Worm (Caenorhabditis elegans) whole organism, L4 larva: Measurements from ENCODE around the gene dmsr-7.
A peak's percentile ranks its signal among the peaks of the same experiment; 100 is the strongest.

Experiments used
- D1046.2 ChIP-seq: fragments of 200-800 bp; sonication (Bioruptor generic); IDR thresholded peaks from 2 replicates; pipeline ENCODE4 v1.3.6; 2022; ENCODE audit warnings: missing genetic modification characterization, missing compliant biosample characterization
- F10B5.3 ChIP-seq: sonication (generic microtip); optimal IDR thresholded peaks from 2 replicates; lab custom pipeline; 2016; ENCODE audit warnings: mild to moderate bottlenecking, missing genetic modification characterization, missing compliant biosample characterization
- Y5F2A.4 ChIP-seq: fragments of 200-800 bp; sonication (Bioruptor generic); optimal IDR thresholded peaks from 2 replicates; lab custom pipeline; 2018; ENCODE audit warnings: mild to moderate bottlenecking, missing genetic modification characterization, missing compliant biosample characterization
- ZK546.5 ChIP-seq, 2 experiments: sonication (generic microtip); optimal IDR thresholded peaks; 2 replicates each; lab custom pipeline; 2017; ENCODE audit warnings: missing biosample characterization in 2 of 2, missing genetic modification characterization in 2 of 2
- aha-1 ChIP-seq: fragments of 150-350 bp; peaks from one replicate; lab custom pipeline; 2014; ENCODE audit warnings: missing biosample characterization, missing genetic modification characterization
- attf-4 ChIP-seq: sonication (generic microtip); optimal IDR thresholded peaks from 3 replicates; lab custom pipeline; 2017; ENCODE audit warnings: missing biosample characterization, missing genetic modification characterization
- ceh-20 ChIP-seq: fragments of 200-800 bp; sonication (Bioruptor generic); IDR thresholded peaks from 2 replicates; pipeline ENCODE4 v1.3.6; 2022; ENCODE audit warnings: missing genetic modification reagents, missing genetic modification characterization, missing compliant biosample characterization
- ceh-44 ChIP-seq: fragments of 200-800 bp; sonication (Bioruptor generic); IDR thresholded peaks from 2 replicates; pipeline ENCODE4 v1.3.6; 2022; ENCODE audit warnings: missing genetic modification reagents, missing genetic modification characterization, missing compliant biosample characterization
- ceh-62 ChIP-seq: sonication (generic microtip); optimal IDR thresholded peaks from 2 replicates; lab custom pipeline; 2017; ENCODE audit warnings: missing biosample characterization, missing genetic modification characterization
- ceh-82 ChIP-seq: sonication (generic microtip); optimal IDR thresholded peaks from 2 replicates; lab custom pipeline; 2017; ENCODE audit warnings: missing biosample characterization, missing genetic modification characterization
- ces-1 ChIP-seq: fragments of 150-350 bp; sonication (generic microtip); optimal IDR thresholded peaks from 4 replicates; lab custom pipeline; 2014; ENCODE audit warnings: missing biosample characterization, missing genetic modification reagents, missing genetic modification characterization
- cey-2 ChIP-seq: sonication (generic microtip); optimal IDR thresholded peaks from 3 replicates; lab custom pipeline; 2017; ENCODE audit warnings: missing genetic modification characterization, mild to moderate bottlenecking, missing compliant biosample characterization, antibody characterized with exemption, borderline replicate concordance; ENCODE audit not compliant: insufficient read depth
- ctbp-1 ChIP-seq: fragments of 200-800 bp; sonication (Bioruptor generic); IDR thresholded peaks from 2 replicates; pipeline ENCODE4 v1.3.6; 2022; ENCODE audit warnings: missing genetic modification reagents, missing genetic modification characterization, missing compliant biosample characterization
- daf-19 ChIP-seq: fragments of 200-800 bp; sonication (Bioruptor generic); conservative IDR thresholded peaks from 2 replicates; pipeline ENCODE4 v1.3.6; 2022; ENCODE audit warnings: missing genetic modification characterization, missing compliant biosample characterization
- dmd-6 ChIP-seq: fragments of 200-800 bp; sonication (Bioruptor generic); IDR thresholded peaks from 2 replicates; pipeline ENCODE4 v1.3.6; 2022; ENCODE audit warnings: missing genetic modification reagents, missing genetic modification characterization, missing compliant biosample characterization
- dmd-8 ChIP-seq: fragments of 200-800 bp; sonication (Bioruptor generic); IDR thresholded peaks from 2 replicates; pipeline ENCODE4 v1.3.6; 2022; ENCODE audit warnings: missing genetic modification characterization, missing compliant biosample characterization
- dpl-1 ChIP-seq: fragments of 150-350 bp; optimal IDR thresholded peaks from 2 replicates; lab custom pipeline; 2014; ENCODE audit warnings: missing biosample characterization, missing genetic modification reagents, missing genetic modification characterization
- dve-1 ChIP-seq: sonication (generic microtip); optimal IDR thresholded peaks from 2 replicates; lab custom pipeline; 2017; ENCODE audit warnings: antibody characterized with exemption, mild to moderate bottlenecking, missing genetic modification characterization, missing compliant biosample characterization; ENCODE audit not compliant: insufficient read depth
- fkh-10 ChIP-seq: fragments of 150-350 bp; optimal IDR thresholded peaks from 2 replicates; lab custom pipeline; 2014; ENCODE audit warnings: missing biosample characterization, missing genetic modification reagents, missing genetic modification characterization
- gei-8 ChIP-seq: fragments of 200-800 bp; sonication (Bioruptor generic); optimal IDR thresholded peaks from 2 replicates; lab custom pipeline; 2018; ENCODE audit warnings: mild to moderate bottlenecking, missing genetic modification characterization, missing compliant biosample characterization
- hlh-11 ChIP-seq: fragments of 200-800 bp; sonication (Bioruptor generic); optimal IDR thresholded peaks from 2 replicates; lab custom pipeline; 2018; ENCODE audit warnings: mild to moderate bottlenecking, missing genetic modification characterization, missing compliant biosample characterization
- hmg-1.1 ChIP-seq: fragments of 200-800 bp; sonication (Bioruptor generic); IDR thresholded peaks from 2 replicates; pipeline ENCODE4 v1.3.6; 2022; ENCODE audit warnings: missing genetic modification reagents, missing genetic modification characterization, missing compliant biosample characterization
- lin-1 ChIP-seq: fragments of 200-800 bp; sonication (Bioruptor generic); IDR thresholded peaks from 2 replicates; pipeline ENCODE4 v1.3.6; 2022; ENCODE audit warnings: missing genetic modification reagents, missing genetic modification characterization, missing compliant biosample characterization
- lin-29 ChIP-seq: fragments of 200-800 bp; sonication (Bioruptor generic); IDR thresholded peaks from 2 replicates; pipeline ENCODE4 v1.3.6; 2022; ENCODE audit warnings: missing genetic modification reagents, missing genetic modification characterization, missing compliant biosample characterization
- lir-3 ChIP-seq: sonication (generic microtip); optimal IDR thresholded peaks from 2 replicates; lab custom pipeline; 2016; ENCODE audit warnings: mild to moderate bottlenecking, missing genetic modification characterization, missing compliant biosample characterization
- madf-5 ChIP-seq, 2 experiments: fragments of 200-800 bp; sonication (Bioruptor generic); IDR thresholded peaks; 2 replicates each; pipeline ENCODE4 v1.3.6; 2022; ENCODE audit warnings: missing compliant biosample characterization in 2 of 2, missing genetic modification characterization in 2 of 2
- mdl-1 ChIP-seq, 2 experiments: fragments of 150-350 bp in 1 of 2; sonication (generic microtip) in 1 of 2; optimal IDR thresholded peaks; 2 replicates each; lab custom pipeline; 2014 to 2017; ENCODE audit warnings: missing biosample characterization in 2 of 2, missing genetic modification characterization in 2 of 2
- mdt-29 ChIP-seq: fragments of 200-800 bp; sonication (Bioruptor generic); IDR thresholded peaks from 2 replicates; pipeline ENCODE4 v1.3.6; 2022; ENCODE audit warnings: missing genetic modification reagents, missing genetic modification characterization, missing compliant biosample characterization
- mes-2 ChIP-seq: sonication (generic microtip); optimal IDR thresholded peaks from 2 replicates; lab custom pipeline; 2016; ENCODE audit warnings: missing genotype, mild to moderate bottlenecking, missing genetic modification characterization, missing compliant biosample characterization; ENCODE audit not compliant: poor library complexity, severe bottlenecking
- mxl-2 ChIP-seq: fragments of 200-800 bp; sonication (Bioruptor generic); conservative IDR thresholded peaks from 2 replicates; pipeline ENCODE4 v1.3.6; 2022; ENCODE audit warnings: missing genetic modification reagents, missing genetic modification characterization, missing compliant biosample characterization
- mxl-3 ChIP-seq: fragments of 200-800 bp; sonication (Bioruptor generic); optimal IDR thresholded peaks from 2 replicates; lab custom pipeline; 2018; ENCODE audit warnings: mild to moderate bottlenecking, missing genetic modification characterization, missing compliant biosample characterization
- nhr-102 ChIP-seq: sonication (generic microtip); optimal IDR thresholded peaks from 2 replicates; lab custom pipeline; 2016; ENCODE audit warnings: mild to moderate bottlenecking, missing genetic modification characterization, moderate library complexity, missing compliant biosample characterization
- nhr-11 ChIP-seq: fragments of 150-350 bp; optimal IDR thresholded peaks from 2 replicates; lab custom pipeline; 2014; ENCODE audit warnings: missing biosample characterization, missing genetic modification characterization
- nhr-28 ChIP-seq: fragments of 150-350 bp; optimal IDR thresholded peaks from 2 replicates; lab custom pipeline; 2014; ENCODE audit warnings: missing biosample characterization, missing genetic modification characterization
- nhr-48 ChIP-seq: sonication (generic microtip); optimal IDR thresholded peaks from 2 replicates; lab custom pipeline; 2016; ENCODE audit warnings: mild to moderate bottlenecking, missing genetic modification characterization, missing compliant biosample characterization
- nhr-76 ChIP-seq: fragments of 150-350 bp; optimal IDR thresholded peaks from 2 replicates; lab custom pipeline; 2014; ENCODE audit warnings: missing biosample characterization, missing genetic modification characterization
- rbr-2 ChIP-seq: sonication (generic microtip); optimal IDR thresholded peaks from 2 replicates; lab custom pipeline; 2016; ENCODE audit warnings: missing genotype, missing genetic modification characterization, missing compliant biosample characterization
- tag-97 ChIP-seq: fragments of 200-800 bp; sonication (Bioruptor generic); IDR thresholded peaks from 2 replicates; pipeline ENCODE4 v1.3.6; 2022; ENCODE audit warnings: missing genetic modification characterization, missing compliant biosample characterization
- tra-1 ChIP-seq: fragments of 200-800 bp; sonication (Bioruptor generic); IDR thresholded peaks from 2 replicates; pipeline ENCODE4 v1.3.6; 2022; ENCODE audit warnings: missing genetic modification reagents, missing genetic modification characterization, missing compliant biosample characterization
- unc-62 ChIP-seq, 3 experiments: fragments of 150-350 bp in 1 of 3; sonication (generic microtip); optimal IDR thresholded peaks in 2 of 3; peaks in 1 of 3; 1 replicate in 1 of 3; 2 replicates in 2 of 3; lab custom pipeline; 2014 to 2017; ENCODE audit warnings: missing biosample characterization in 3 of 3, missing genetic modification characterization in 3 of 3, missing genetic modification reagents in 3 of 3, missing genotype in 1 of 3
- vab-7 ChIP-seq: fragments of 200-800 bp; sonication (Bioruptor generic); IDR thresholded peaks from 2 replicates; pipeline ENCODE4 v1.3.6; 2022; ENCODE audit warnings: missing genetic modification reagents, missing genetic modification characterization, missing compliant biosample characterization
- zfp-3 ChIP-seq: fragments of 200-800 bp; sonication (Bioruptor generic); conservative IDR thresholded peaks from 2 replicates; pipeline ENCODE4 v1.3.6; 2022; ENCODE audit warnings: missing genetic modification reagents, missing genetic modification characterization, missing compliant biosample characterization

dmsr-7 gene

ce11 chrV:5408921-5409320 lies 3.8 kb downstream of the dmsr-7 start:
- TF ChIP-seq dve-1 (no peak), tag-97 (no peak), tra-1 (GFP tag; lab: Robert Waterston, UW) (no peak), zfp-3 (no peak), aha-1 (no peak), ces-1 (GFP tag; lab: Kevin White, UChicago) (no peak), mxl-2 (GFP tag; lab: Robert Waterston, UW) (no peak), lir-3 (no peak), ceh-20 (peak; percentile 64; the same call in 1 of the 2 replicates), ceh-44 (GFP tag; lab: Robert Waterston, UW) (no peak), Y5F2A.4 (GFP tag; lab: Kevin White, UChicago) (no peak), vab-7 (GFP tag; lab: Robert Waterston, UW) (no peak), nhr-102 (tag; lab: Kevin White, UChicago) (no peak), nhr-76 (tag; lab: Kevin White, UChicago) (no peak), unc-62 (GFP tag; optimal IDR thresholded peaks at IDR 0.05 in 1 of 2; lab: Kevin White, UChicago) (peak in 1 of 2 experiments; percentile 99), unc-62 (tag; optimal IDR thresholded peaks at IDR 0.05; lab: Kevin White, UChicago) (no peak), ceh-62 (tag; lab: Kevin White, UChicago) (no peak)

ce11 chrV:5410679-5411078 lies 5.5 kb downstream of the dmsr-7 start, which contains the start of gene F08F3.4:
Gene F08F3.4 (plus strand): TSS chrV:5410955.
- TF ChIP-seq tra-1 (GFP tag; lab: Robert Waterston, UW): peak; percentile 28; the same call in 1 of the 2 replicates
- TF ChIP-seq lin-1 (GFP tag; lab: Robert Waterston, UW): 0 out of 2 replicates have a peak, but pooled peaks have one; percentile 26
- TF ChIP-seq nhr-28 (tag; lab: Kevin White, UChicago): peak; percentile 30
- TF ChIP-seq hlh-11 (tag; lab: Kevin White, UChicago): peak; percentile 80
- peak; percentile 55 for TF ChIP-seq gei-8 (GFP tag; lab: Kevin White, UChicago)
- TF ChIP-seq dmd-6 (GFP tag; lab: Robert Waterston, UW): peak; percentile 67
- 0 out of 2 replicates have a peak, but pooled peaks have one; percentile 26 for TF ChIP-seq ctbp-1 (GFP tag; lab: Robert Waterston, UW)
- TF ChIP-seq nhr-11: no peak
- no peak for TF ChIP-seq Y5F2A.4 (GFP tag; lab: Kevin White, UChicago)
- TF ChIP-seq ceh-20: 0 out of 2 replicates have a peak, but pooled peaks have one; percentile 38
- peak; percentile 96 for TF ChIP-seq mxl-3 (GFP tag; lab: Kevin White, UChicago)
- TF ChIP-seq nhr-48 (tag; lab: Kevin White, UChicago): peak; percentile 80
- TF ChIP-seq mdl-1 (tag; optimal IDR thresholded peaks at IDR 0.05; lab: Kevin White, UChicago): peak in 1 of 2 experiments; percentile 43
- no peak for TF ChIP-seq F10B5.3 (tag; lab: Kevin White, UChicago)

ce11 chrV:5412808-5413405 lies 7.8 kb downstream of the dmsr-7 start, which contains the start of gene F08F3.10:
Gene F08F3.10 (plus strand): TSS chrV:5413355.
- TF ChIP-seq mdl-1 (tag; optimal IDR thresholded peaks at IDR 0.05; lab: Kevin White, UChicago) (peak in 1 of 2 experiments; percentile 22), dmd-6 (GFP tag; lab: Robert Waterston, UW) (peak; percentile 65), ceh-82 (tag; lab: Kevin White, UChicago) (no peak), rbr-2 (tag; lab: Kevin White, UChicago) (no peak), aha-1 (peak; percentile 83), nhr-28 (tag; lab: Kevin White, UChicago) (peak; percentile 31), nhr-48 (tag; lab: Kevin White, UChicago) (peak; percentile 62), cey-2 (tag; lab: Kevin White, UChicago) (no peak), mxl-2 (GFP tag; lab: Robert Waterston, UW) (no peak), dpl-1 (GFP tag; lab: Kevin White, UChicago) (no peak)

ce11 chrV:5419915-5420314 lies 14.8 kb downstream of the dmsr-7 start, which contains the start of gene F08F3.6:
Gene F08F3.6 (minus strand): TSS chrV:5420067.
- TF ChIP-seq tra-1 (GFP tag; lab: Robert Waterston, UW) (no peak), lir-3 (no peak), ZK546.5 (tag; optimal IDR thresholded peaks at IDR 0.05; lab: Kevin White, UChicago) (no peak), fkh-10 (GFP tag; lab: Kevin White, UChicago) (no peak), daf-19 (GFP tag; lab: Robert Waterston, UW) (no peak), attf-4 (no peak), mdl-1 (tag; optimal IDR thresholded peaks at IDR 0.05; lab: Kevin White, UChicago) (no peak), hmg-1.1 (GFP tag; lab: Robert Waterston, UW) (no peak), cey-2 (tag; lab: Kevin White, UChicago) (no peak), mdt-29 (GFP tag; lab: Robert Waterston, UW) (no peak), mes-2 (no peak), lin-29 (GFP tag; lab: Robert Waterston, UW) (no peak), nhr-76 (tag; lab: Kevin White, UChicago) (no peak), madf-5 (GFP tag; IDR thresholded peaks at IDR 0.05; lab: Robert Waterston, UW) (no peak), dmd-6 (GFP tag; lab: Robert Waterston, UW) (no peak), D1046.2 (no peak), zfp-3 (no peak), dmd-8 (GFP tag; lab: Robert Waterston, UW) (no peak), hlh-11 (tag; lab: Kevin White, UChicago) (no peak)
